Fruit fly (Drosophila melanogaster) whole organism, embryonic: Measurements from ENCODE around the gene CG9240.

Experiments used
- BEAF-32 ChIP-seq: fragments of 200-800 bp; sonication (Bioruptor generic); optimal IDR thresholded peaks from 3 replicates; lab custom pipeline; 2017; ENCODE audit warnings: missing biosample characterization, missing genetic modification characterization, mild to moderate bottlenecking, moderate library complexity, missing genetic modification reagents
- CG10147 ChIP-seq: fragments of 200-800 bp; sonication (Bioruptor generic); optimal IDR thresholded peaks from 2 replicates; lab custom pipeline; 2019; ENCODE audit warnings: missing biosample characterization, mild to moderate bottlenecking, missing genetic modification characterization, moderate library complexity
- CG1024 ChIP-seq: fragments of 200-800 bp; sonication (Bioruptor generic); IDR thresholded peaks from 2 replicates; pipeline ENCODE4 v1.3.6; 2022; ENCODE audit warnings: missing biosample characterization, missing genetic modification characterization
- CG10543 ChIP-seq: fragments of 200-800 bp; sonication (Bioruptor generic); optimal IDR thresholded peaks from 3 replicates; lab custom pipeline; 2017; ENCODE audit warnings: missing biosample characterization, mild to moderate bottlenecking, missing genetic modification characterization, moderate library complexity
- CG11723 ChIP-seq: fragments of 200-800 bp; sonication (Bioruptor generic); optimal IDR thresholded peaks from 2 replicates; lab custom pipeline; 2017; ENCODE audit warnings: missing biosample characterization, mild to moderate bottlenecking, missing genetic modification characterization
- CG12219 ChIP-seq: fragments of 200-800 bp; sonication (Bioruptor generic); optimal IDR thresholded peaks from 3 replicates; lab custom pipeline; 2018; ENCODE audit warnings: missing biosample characterization, mild to moderate bottlenecking, missing genetic modification characterization
- CG12744 ChIP-seq: fragments of 200-800 bp; sonication (Bioruptor generic); optimal IDR thresholded peaks from 2 replicates; lab custom pipeline; 2016; ENCODE audit warnings: missing biosample characterization, missing genetic modification characterization
- CG14860 ChIP-seq: fragments of 200-800 bp; sonication (Bioruptor generic); IDR thresholded peaks from 3 replicates; pipeline ENCODE4 v1.3.6; 2022; ENCODE audit warnings: missing biosample characterization, missing genetic modification characterization; ENCODE audit not compliant: partially characterized antibody
- CG15696 ChIP-seq: fragments of 200-800 bp; sonication (Bioruptor generic); optimal IDR thresholded peaks from 2 replicates; lab custom pipeline; 2019; ENCODE audit warnings: missing biosample characterization, mild to moderate bottlenecking, missing genetic modification characterization, moderate library complexity
- CG18619 ChIP-seq: fragments of 200-800 bp; sonication (Bioruptor generic); optimal IDR thresholded peaks from 3 replicates; lab custom pipeline; 2017; ENCODE audit warnings: missing biosample characterization, mild to moderate bottlenecking, missing genetic modification characterization
- CG2678 ChIP-seq: fragments of 200-800 bp; sonication (Bioruptor generic); optimal IDR thresholded peaks from 3 replicates; lab custom pipeline; 2019; ENCODE audit warnings: missing biosample characterization, mild to moderate bottlenecking, missing genetic modification characterization, moderate library complexity
- CG30403 ChIP-seq: fragments of 200-800 bp; sonication (Bioruptor generic); optimal IDR thresholded peaks from 3 replicates; lab custom pipeline; 2016; ENCODE audit warnings: missing biosample characterization, missing genetic modification characterization
- CG32532 ChIP-seq: fragments of 200-800 bp; sonication (Bioruptor generic); IDR thresholded peaks from 2 replicates; pipeline ENCODE4 v1.3.6; 2022; ENCODE audit warnings: missing biosample characterization, missing genetic modification characterization
- CG3726 ChIP-seq: fragments of 200-800 bp; sonication (Bioruptor generic); IDR thresholded peaks from 3 replicates; pipeline ENCODE4, ENCODE4 v1.3.6; 2022; ENCODE audit warnings: missing biosample characterization, missing genetic modification characterization
- CG5245 ChIP-seq: fragments of 200-800 bp; sonication (Bioruptor generic); optimal IDR thresholded peaks from 3 replicates; lab custom pipeline; 2016; ENCODE audit warnings: missing biosample characterization, missing genetic modification characterization
- CG7271 ChIP-seq: fragments of 200-800 bp; sonication (Bioruptor generic); optimal IDR thresholded peaks from 2 replicates; lab custom pipeline; 2018; ENCODE audit warnings: missing biosample characterization, mild to moderate bottlenecking, missing genetic modification characterization, moderate library complexity
- CG7786 ChIP-seq: fragments of 200-800 bp; sonication (Bioruptor generic); optimal IDR thresholded peaks from 2 replicates; lab custom pipeline; 2016; ENCODE audit warnings: missing biosample characterization, missing genetic modification characterization
- CG8765 ChIP-seq: fragments of 200-800 bp; sonication (Bioruptor generic); IDR thresholded peaks from 2 replicates; pipeline ENCODE4 v1.3.6; 2022; ENCODE audit warnings: missing biosample characterization, missing genetic modification characterization
- CG9727 ChIP-seq: fragments of 200-800 bp; sonication (Bioruptor generic); optimal IDR thresholded peaks from 3 replicates; lab custom pipeline; 2017; ENCODE audit warnings: missing biosample characterization, mild to moderate bottlenecking, missing genetic modification characterization
- CG9932 ChIP-seq: fragments of 200-800 bp; sonication (Bioruptor generic); IDR thresholded peaks from 2 replicates; pipeline ENCODE4 v1.3.6; 2022; ENCODE audit warnings: missing biosample characterization, missing genetic modification characterization
- CTCF ChIP-seq: fragments of 200-800 bp; sonication (Bioruptor generic); optimal IDR thresholded peaks from 2 replicates; lab custom pipeline; 2017; ENCODE audit warnings: missing biosample characterization, mild to moderate bottlenecking, missing genetic modification characterization, moderate library complexity
- Camta ChIP-seq: fragments of 200-800 bp; sonication (Bioruptor generic); optimal IDR thresholded peaks from 2 replicates; lab custom pipeline; 2016; ENCODE audit warnings: missing biosample characterization, missing genetic modification characterization
- CkIIα-i1 ChIP-seq: fragments of 200-800 bp; sonication (Bioruptor generic); IDR thresholded peaks from 2 replicates; pipeline ENCODE4 v1.3.6; 2022; ENCODE audit warnings: missing biosample characterization, missing genetic modification characterization
- CoRest ChIP-seq: fragments of 200-800 bp; sonication (Bioruptor generic); optimal IDR thresholded peaks from 3 replicates; lab custom pipeline; 2018; ENCODE audit warnings: missing biosample characterization, mild to moderate bottlenecking, missing genetic modification characterization, moderate library complexity
- D ChIP-seq, 2 experiments: fragments of 200-800 bp in 1 of 2; fragments of >200 bp in 1 of 2; sonication (Bioruptor generic) in 1 of 2; optimal IDR thresholded peaks; 2 replicates in 1 of 2; 3 replicates in 1 of 2; lab custom pipeline; 2017; ENCODE audit warnings: mild to moderate bottlenecking in 1 of 2, missing biosample characterization in 1 of 2, missing genetic modification characterization in 1 of 2, missing genetic modification reagents in 1 of 2
- Dbx ChIP-seq: fragments of 200-800 bp; sonication (Bioruptor generic); IDR thresholded peaks from 3 replicates; pipeline ENCODE4 v1.3.6; 2022; ENCODE audit warnings: missing biosample characterization, missing genetic modification characterization
- ERR ChIP-seq: fragments of 200-800 bp; sonication (Bioruptor generic); optimal IDR thresholded peaks from 2 replicates; lab custom pipeline; 2016; ENCODE audit warnings: missing biosample characterization, missing genetic modification characterization
- Ets65A ChIP-seq: fragments of 200-800 bp; sonication (Bioruptor generic); peaks from one replicate; lab custom pipeline; 2016; ENCODE audit warnings: missing biosample characterization, missing genetic modification characterization
- HLH3B ChIP-seq: fragments of 200-800 bp; sonication (Bioruptor generic); IDR thresholded peaks from 2 replicates; pipeline ENCODE4 v1.3.6; 2022; ENCODE audit warnings: missing biosample characterization, missing genetic modification characterization
- HLH54F ChIP-seq: fragments of 200-800 bp; sonication (Bioruptor generic); optimal IDR thresholded peaks from 3 replicates; lab custom pipeline; 2016; ENCODE audit warnings: missing biosample characterization, missing genetic modification characterization
- Hr3 ChIP-seq: fragments of 200-800 bp; sonication (Bioruptor generic); optimal IDR thresholded peaks from 3 replicates; lab custom pipeline; 2016; ENCODE audit warnings: missing biosample characterization, missing genetic modification characterization
- Kr ChIP-seq: fragments of 200-800 bp; sonication (Bioruptor generic); optimal IDR thresholded peaks from 2 replicates; lab custom pipeline; 2017; ENCODE audit warnings: missing biosample characterization, mild to moderate bottlenecking, missing genetic modification characterization
- Lhr ChIP-seq: fragments of 200-800 bp; sonication (Bioruptor generic); optimal IDR thresholded peaks from 3 replicates; lab custom pipeline; 2017; ENCODE audit warnings: mild to moderate bottlenecking, missing biosample characterization, missing genetic modification reagents, missing genetic modification characterization
- Sry-δ ChIP-seq: fragments of 200-800 bp; sonication (Bioruptor generic); optimal IDR thresholded peaks from 2 replicates; lab custom pipeline; 2016; ENCODE audit warnings: missing biosample characterization, missing genetic modification characterization
- Trl ChIP-seq, 3 experiments: fragments of >200 bp in 2 of 3; fragments of 200-800 bp in 1 of 3; sonication (Bioruptor generic) in 1 of 3; optimal IDR thresholded peaks; 2 replicates in 1 of 3; 3 replicates in 2 of 3; lab custom pipeline; 2016 to 2017; ENCODE audit warnings: missing biosample characterization in 1 of 3, missing genetic modification characterization in 1 of 3
- Vsx1 ChIP-seq: fragments of 200-800 bp; sonication (Bioruptor generic); optimal IDR thresholded peaks from 2 replicates; lab custom pipeline; 2017; ENCODE audit warnings: missing biosample characterization, mild to moderate bottlenecking, missing genetic modification characterization, missing genetic modification reagents
- caup ChIP-seq: fragments of 200-800 bp; sonication (Bioruptor generic); optimal IDR thresholded peaks from 3 replicates; lab custom pipeline; 2017; ENCODE audit warnings: missing biosample characterization, mild to moderate bottlenecking, missing genetic modification characterization, moderate library complexity; ENCODE audit not compliant: severe bottlenecking
- crp ChIP-seq, 2 experiments: fragments of 200-800 bp; sonication (Bioruptor generic); optimal IDR thresholded peaks; 2 replicates in 1 of 2; 3 replicates in 1 of 2; lab custom pipeline; 2017; ENCODE audit warnings: missing biosample characterization in 2 of 2, missing genetic modification characterization in 2 of 2, mild to moderate bottlenecking in 1 of 2, moderate library complexity in 1 of 2
- grn ChIP-seq: fragments of 200-800 bp; sonication (Bioruptor generic); optimal IDR thresholded peaks from 3 replicates; lab custom pipeline; 2017; ENCODE audit warnings: missing biosample characterization, missing genetic modification characterization
- gsb ChIP-seq: fragments of 200-800 bp; sonication (Bioruptor generic); IDR thresholded peaks from 2 replicates; pipeline ENCODE4 v1.3.6; 2022; ENCODE audit warnings: missing biosample characterization, missing genetic modification characterization
- hth ChIP-seq: fragments of >200 bp; optimal IDR thresholded peaks from 2 replicates; lab custom pipeline; 2017; ENCODE audit warnings: inconsistent platforms
- jumu ChIP-seq: fragments of 200-800 bp; sonication (Bioruptor generic); optimal IDR thresholded peaks from 3 replicates; lab custom pipeline; 2016; ENCODE audit warnings: missing biosample characterization, missing genetic modification characterization
- nerfin-2 ChIP-seq: fragments of 200-800 bp; sonication (Bioruptor generic); IDR thresholded peaks from 2 replicates; pipeline ENCODE4 v1.3.6; 2022; ENCODE audit warnings: missing biosample characterization, missing genetic modification characterization; ENCODE audit not compliant: partially characterized antibody
- pita ChIP-seq: fragments of 200-800 bp; sonication (Bioruptor generic); optimal IDR thresholded peaks from 2 replicates; lab custom pipeline; 2017; ENCODE audit warnings: missing biosample characterization, mild to moderate bottlenecking, missing genetic modification characterization
- prd ChIP-seq, 3 experiments: fragments of >200 bp in 2 of 3; fragments of 200-800 bp in 1 of 3; sonication (Bioruptor generic) in 1 of 3; optimal IDR thresholded peaks in 2 of 3; IDR thresholded peaks in 1 of 3; 2 replicates in 2 of 3; 3 replicates in 1 of 3; pipeline versions ENCODE4 v1.3.6 to Lab custom; 2017 to 2022; ENCODE audit warnings: missing biosample characterization in 1 of 3, missing genetic modification characterization in 1 of 3
- sob ChIP-seq: fragments of 200-800 bp; sonication (Bioruptor generic); IDR thresholded peaks from 2 replicates; pipeline ENCODE4 v1.3.6; 2022; ENCODE audit warnings: missing biosample characterization, missing genetic modification characterization
- tap ChIP-seq: fragments of 200-800 bp; optimal IDR thresholded peaks from 3 replicates; lab custom pipeline; 2019; ENCODE audit warnings: missing biosample characterization, mild to moderate bottlenecking, missing genetic modification characterization, moderate library complexity
- tll ChIP-seq, 2 experiments: fragments of 200-800 bp in 1 of 2; fragments of >200 bp in 1 of 2; sonication (Bioruptor generic) in 1 of 2; optimal IDR thresholded peaks; 2 replicates each; lab custom pipeline; 2017 to 2019; ENCODE audit warnings: missing biosample characterization in 2 of 2, missing genetic modification characterization in 2 of 2, mild to moderate bottlenecking in 1 of 2, moderate library complexity in 1 of 2
- trem ChIP-seq: fragments of 200-800 bp; optimal IDR thresholded peaks from 3 replicates; lab custom pipeline; 2019; ENCODE audit warnings: missing biosample characterization, mild to moderate bottlenecking, missing genetic modification characterization, moderate library complexity

CG9240 gene

DNA sequence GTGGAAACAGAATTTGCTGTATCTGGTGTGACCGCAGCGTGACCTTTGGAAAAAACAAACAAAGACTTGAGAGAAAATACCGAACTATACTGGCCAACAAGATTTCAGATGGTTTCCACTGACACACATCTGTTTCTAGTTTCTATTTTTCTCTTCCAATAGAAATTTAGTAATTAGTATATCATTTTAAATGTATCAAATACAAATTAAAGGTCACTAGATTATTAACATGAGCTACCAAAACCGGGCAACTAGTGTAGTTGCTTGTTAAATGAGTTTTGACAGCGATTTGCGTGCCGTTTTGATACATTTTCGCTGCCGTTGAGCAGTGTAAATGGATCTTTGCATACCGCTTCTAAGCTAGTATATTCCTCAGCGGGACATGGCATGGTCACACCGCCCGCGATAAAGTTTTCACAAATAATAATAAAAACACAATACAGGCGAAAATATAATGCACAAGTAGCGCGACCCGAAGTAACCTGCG, 2.7 kb upstream of the CG9240 start, which contains the start of the genes Pis and Hap40 (continued):
- TF ChIP-seq CG1024 (no peak), CG30403 (GFP tag; lab: Kevin White, UChicago) (peak; percentile 86), grn (GFP tag; lab: Kevin White, UChicago) (no peak), tap (tag; lab: Kevin White, UChicago) (no peak), Dbx (GFP tag; lab: Robert Waterston, UW) (0 out of 3 replicates have a peak, but pooled peaks have one; percentile 49), CG10147 (GFP tag; lab: Kevin White, UChicago) (peak; percentile 66), CG9727 (GFP tag; lab: Kevin White, UChicago) (peak; percentile 67), nerfin-2 (GFP tag; lab: Robert Waterston, UW) (no peak), CG2678 (tag; lab: Kevin White, UChicago) (peak; percentile 80), Vsx1 (GFP tag; lab: Kevin White, UChicago) (no peak), sob (GFP tag; lab: Robert Waterston, UW) (peak; percentile 68; the same call in 1 of the 2 replicates), HLH54F (GFP tag; lab: Kevin White, UChicago) (peak; percentile 65), crp (GFP tag; optimal IDR thresholded peaks at IDR 0.05; lab: Kevin White, UChicago) (peak in 1 of 2 experiments; percentile 48), ERR (GFP tag; lab: Kevin White, UChicago) (no peak), trem (tag; lab: Kevin White, UChicago) (peak; percentile 58), CG12219 (GFP tag; lab: Kevin White, UChicago) (peak; percentile 43), CG9932 (peak; percentile 83), D (optimal IDR thresholded peaks at IDR 0.05; lab: Kevin White, UChicago) (no peak), D (GFP tag; optimal IDR thresholded peaks at IDR 0.05; lab: Kevin White, UChicago) (peak; percentile 29), CG15696 (peak; percentile 77), CG7271 (tag; lab: Kevin White, UChicago) (no peak), Lhr (GFP tag; lab: Kevin White, UChicago) (peak; percentile 78), Trl (optimal IDR thresholded peaks at IDR 0.05; lab: Kevin White, UChicago) (no peak), Trl (GFP tag; optimal IDR thresholded peaks at IDR 0.05; lab: Kevin White, UChicago) (no peak), Camta (GFP tag; lab: Kevin White, UChicago) (peak; percentile 50), gsb (GFP tag; lab: Robert Waterston, UW) (no peak), hth (no peak), CG11723 (GFP tag; lab: Kevin White, UChicago) (no peak), HLH3B (GFP tag; lab: Robert Waterston, UW) (peak; percentile 49; the same call in 1 of the 2 replicates), CG10543 (GFP tag; lab: Kevin White, UChicago) (peak; percentile 68), CTCF (GFP tag; lab: Kevin White, UChicago) (peak; percentile 13), CG32532 (GFP tag; lab: Robert Waterston, UW) (peak; percentile 76), prd (optimal IDR thresholded peaks at IDR 0.05; lab: Kevin White, UChicago) (no peak), prd (GFP tag; IDR thresholded peaks at IDR 0.05; lab: Robert Waterston, UW) (peak; percentile 81), Kr (no peak), CoRest (tag; lab: Kevin White, UChicago) (peak; percentile 90), CG8765 (GFP tag; lab: Robert Waterston, UW) (no peak), jumu (GFP tag; lab: Kevin White, UChicago) (peak; percentile 55), CG7786 (GFP tag; lab: Kevin White, UChicago) (peak; percentile 56), Ets65A (GFP tag; lab: Kevin White, UChicago) (peak; percentile 95), BEAF-32 (GFP tag; lab: Kevin White, UChicago) (peak; percentile 56), caup (peak; percentile 22), tll (GFP tag; optimal IDR thresholded peaks at IDR 0.05; lab: Kevin White, UChicago) (peak in 1 of 2 experiments; percentile 87), CG5245 (GFP tag; lab: Kevin White, UChicago) (peak; percentile 10), CG14860 (GFP tag; lab: Robert Waterston, UW) (no peak), CkIIα-i1 (GFP tag; lab: Robert Waterston, UW) (no peak), Sry-δ (GFP tag; lab: Kevin White, UChicago) (no peak), CG12744 (GFP tag; lab: Kevin White, UChicago) (peak; percentile 6), CG18619 (GFP tag; lab: Kevin White, UChicago) (peak; percentile 72), CG3726 (GFP tag; lab: Robert Waterston, UW) (0 out of 3 replicates have a peak, but pooled peaks have one; percentile 22), Hr3 (peak; percentile 72), pita (GFP tag; lab: Kevin White, UChicago) (no peak)
